Worm (Caenorhabditis elegans) whole organism, L2 larva: Measurements from ENCODE around the gene stg-1.

Source experiments
- C34F6.9 ChIP-seq: fragments of 150-350 bp; optimal IDR thresholded peaks from 2 replicates; lab custom pipeline; 2014; ENCODE audit warnings: missing biosample characterization, missing genetic modification characterization
- F13H6.1 ChIP-seq: sonication (generic microtip); optimal IDR thresholded peaks from 2 replicates; lab custom pipeline; 2016; ENCODE audit warnings: missing genetic modification characterization, missing compliant biosample characterization
- R02D3.7 ChIP-seq: fragments of 150-350 bp; optimal IDR thresholded peaks from 2 replicates; lab custom pipeline; 2014; ENCODE audit warnings: missing biosample characterization, missing genetic modification characterization
- ZK546.5 ChIP-seq: sonication (generic microtip); optimal IDR thresholded peaks from 2 replicates; lab custom pipeline; 2017; ENCODE audit warnings: missing biosample characterization, missing genetic modification characterization
- alr-1 ChIP-seq: fragments of 150-350 bp; optimal IDR thresholded peaks from 2 replicates; lab custom pipeline; 2014; ENCODE audit warnings: missing biosample characterization, missing genetic modification characterization
- aly-2 ChIP-seq: fragments of 150-350 bp; optimal IDR thresholded peaks from 2 replicates; lab custom pipeline; 2014; ENCODE audit warnings: missing biosample characterization, missing genetic modification characterization
- blmp-1 ChIP-seq: sonication (generic microtip); optimal IDR thresholded peaks from 2 replicates; lab custom pipeline; 2017; ENCODE audit warnings: missing genetic modification characterization, mild to moderate bottlenecking, missing compliant biosample characterization, antibody characterized with exemption, moderate library complexity; ENCODE audit not compliant: insufficient read depth
- ceh-16 ChIP-seq: fragments of 150-350 bp; optimal IDR thresholded peaks from 2 replicates; lab custom pipeline; 2014; ENCODE audit warnings: missing biosample characterization, missing genetic modification characterization
- crh-2 ChIP-seq: sonication (generic microtip); optimal IDR thresholded peaks from 2 replicates; lab custom pipeline; 2017; ENCODE audit warnings: missing biosample characterization, missing genetic modification characterization
- dmd-4 ChIP-seq: sonication (generic microtip); optimal IDR thresholded peaks from 2 replicates; lab custom pipeline; 2017; ENCODE audit warnings: missing biosample characterization, missing genetic modification characterization
- egl-27 ChIP-seq: sonication (generic microtip); optimal IDR thresholded peaks from 3 replicates; lab custom pipeline; 2017; ENCODE audit warnings: missing biosample characterization, missing genetic modification reagents, missing genetic modification characterization
- elt-1 ChIP-seq: fragments of 150-350 bp; optimal IDR thresholded peaks from 2 replicates; lab custom pipeline; 2014; ENCODE audit warnings: missing biosample characterization, missing genetic modification characterization
- elt-3 ChIP-seq: sonication (generic microtip); optimal IDR thresholded peaks from 2 replicates; lab custom pipeline; 2017; ENCODE audit warnings: missing biosample characterization, missing genetic modification characterization
- fos-1 ChIP-seq: fragments of 150-350 bp; optimal IDR thresholded peaks from 2 replicates; lab custom pipeline; 2014; ENCODE audit warnings: missing biosample characterization, missing genetic modification characterization
- gmeb-1 ChIP-seq: fragments of 150-350 bp; optimal IDR thresholded peaks from 2 replicates; lab custom pipeline; 2014; ENCODE audit warnings: missing biosample characterization, missing genetic modification characterization
- lin-13 ChIP-seq: fragments of 150-350 bp; optimal IDR thresholded peaks from 2 replicates; lab custom pipeline; 2014; ENCODE audit warnings: missing biosample characterization, missing genetic modification reagents, missing genetic modification characterization
- lin-39 ChIP-seq: fragments of 150-350 bp; optimal IDR thresholded peaks from 2 replicates; lab custom pipeline; 2014; ENCODE audit warnings: missing biosample characterization, missing genetic modification reagents, missing genetic modification characterization
- lsy-2 ChIP-seq, 2 experiments: fragments of 150-350 bp in 1 of 2; sonication (generic microtip) in 1 of 2; optimal IDR thresholded peaks; 2 replicates each; lab custom pipeline; 2014 to 2017; ENCODE audit warnings: missing biosample characterization in 2 of 2, missing genetic modification characterization in 2 of 2
- mbf-1 ChIP-seq: sonication (generic microtip); optimal IDR thresholded peaks from 2 replicates; lab custom pipeline; 2017; ENCODE audit warnings: missing biosample characterization, missing genetic modification characterization
- mdl-1 ChIP-seq, 2 experiments: fragments of 150-350 bp in 1 of 2; sonication (generic microtip) in 1 of 2; optimal IDR thresholded peaks; 2 replicates each; lab custom pipeline; 2017; ENCODE audit warnings: missing biosample characterization in 2 of 2, missing genetic modification characterization in 2 of 2
- nhr-10 ChIP-seq: sonication (generic microtip); optimal IDR thresholded peaks from 2 replicates; lab custom pipeline; 2017; ENCODE audit warnings: missing biosample characterization, missing genetic modification characterization
- nhr-11 ChIP-seq: fragments of 150-350 bp; optimal IDR thresholded peaks from 2 replicates; lab custom pipeline; 2014; ENCODE audit warnings: missing biosample characterization, missing genetic modification characterization
- nhr-12 ChIP-seq: fragments of 150-350 bp; optimal IDR thresholded peaks from 2 replicates; lab custom pipeline; 2014; ENCODE audit warnings: missing biosample characterization, missing genetic modification characterization
- nhr-129 ChIP-seq: fragments of 150-350 bp; optimal IDR thresholded peaks from 2 replicates; lab custom pipeline; 2014; ENCODE audit warnings: missing biosample characterization, missing genetic modification characterization
- nhr-21 ChIP-seq: fragments of 150-350 bp; optimal IDR thresholded peaks from 2 replicates; lab custom pipeline; 2014; ENCODE audit warnings: missing biosample characterization, missing genetic modification characterization
- nhr-237 ChIP-seq: fragments of 150-350 bp; optimal IDR thresholded peaks from 2 replicates; lab custom pipeline; 2014; ENCODE audit warnings: missing biosample characterization, missing genetic modification characterization
- nhr-6 ChIP-seq: fragments of 150-350 bp; optimal IDR thresholded peaks from 2 replicates; lab custom pipeline; 2014; ENCODE audit warnings: missing biosample characterization, missing genetic modification characterization
- nhr-77 ChIP-seq: fragments of 150-350 bp; optimal IDR thresholded peaks from 2 replicates; lab custom pipeline; 2014; ENCODE audit warnings: missing biosample characterization, missing genetic modification characterization
- peb-1 ChIP-seq: fragments of 150-350 bp; optimal IDR thresholded peaks from 2 replicates; lab custom pipeline; 2014; ENCODE audit warnings: missing biosample characterization, missing genetic modification characterization
- sma-3 ChIP-seq: sonication (generic microtip); optimal IDR thresholded peaks from 2 replicates; lab custom pipeline; 2016; ENCODE audit warnings: missing genetic modification reagents, missing genetic modification characterization, missing compliant biosample characterization
- sma-9 ChIP-seq, 2 experiments: fragments of 150-350 bp in 1 of 2; sonication (generic microtip) in 1 of 2; optimal IDR thresholded peaks; 2 replicates each; lab custom pipeline; 2014 to 2016; ENCODE audit warnings: missing genetic modification characterization in 2 of 2, mild to moderate bottlenecking in 1 of 2, missing biosample characterization in 1 of 2, missing compliant biosample characterization in 1 of 2, missing genetic modification reagents in 1 of 2, moderate library complexity in 1 of 2
- snpc-4 ChIP-seq: fragments of 150-350 bp; optimal IDR thresholded peaks from 2 replicates; lab custom pipeline; 2014; ENCODE audit warnings: missing biosample characterization, missing genetic modification characterization
- unc-55 ChIP-seq: fragments of 150-350 bp; sonication (generic microtip); optimal IDR thresholded peaks from 3 replicates; lab custom pipeline; 2014; ENCODE audit warnings: missing biosample characterization, missing genetic modification reagents, missing genetic modification characterization
- unc-62 ChIP-seq: fragments of 150-350 bp; optimal IDR thresholded peaks from 2 replicates; lab custom pipeline; 2014; ENCODE audit warnings: missing biosample characterization, missing genetic modification reagents, missing genetic modification characterization
- zag-1 ChIP-seq: fragments of 150-350 bp; optimal IDR thresholded peaks from 2 replicates; lab custom pipeline; 2014; ENCODE audit warnings: missing biosample characterization, missing genetic modification characterization
- ztf-1 ChIP-seq: fragments of 200-800 bp; sonication (Bioruptor generic); conservative IDR thresholded peaks from 2 replicates; pipeline ENCODE4 v1.3.6; 2022; ENCODE audit warnings: missing genetic modification characterization, missing compliant biosample characterization
- ztf-11 ChIP-seq: sonication (generic microtip); optimal IDR thresholded peaks from 2 replicates; lab custom pipeline; 2017; ENCODE audit warnings: missing biosample characterization, missing genetic modification characterization

stg-1 gene

ce11 chrII:10051485-10051884 lies 9.0 kb downstream of the stg-1 start:
- no peak for TF ChIP-seq elt-1
- TF ChIP-seq lin-13 (GFP tag; lab: Kevin White, UChicago): no peak
- TF ChIP-seq nhr-6 (tag; lab: Kevin White, UChicago): no peak
- no peak for TF ChIP-seq ztf-1 (GFP tag; lab: Robert Waterston, UW)
- no peak for TF ChIP-seq nhr-237 (tag; lab: Kevin White, UChicago)
- TF ChIP-seq nhr-21 (tag; lab: Kevin White, UChicago): no peak
- no peak for TF ChIP-seq unc-55
- no peak for TF ChIP-seq peb-1 (tag; lab: Kevin White, UChicago)
- TF ChIP-seq lin-39 (tag; lab: Kevin White, UChicago): no peak
- no peak for TF ChIP-seq mdl-1 (tag; optimal IDR thresholded peaks at IDR 0.05; lab: Kevin White, UChicago)
- TF ChIP-seq ZK546.5 (tag; lab: Kevin White, UChicago): no peak
- no peak for TF ChIP-seq zag-1 (tag; lab: Kevin White, UChicago)
- no peak for TF ChIP-seq R02D3.7 (tag; lab: Kevin White, UChicago)
- no peak for TF ChIP-seq aly-2 (tag; lab: Kevin White, UChicago)

- TF ChIP-seq nhr-11 (tag; lab: Kevin White, UChicago) (no peak), mdl-1 (tag; optimal IDR thresholded peaks at IDR 0.05; lab: Kevin White, UChicago) (no peak), ztf-11 (no peak), unc-55 (no peak), crh-2 (tag; lab: Kevin White, UChicago) (no peak), lsy-2 (tag; optimal IDR thresholded peaks at IDR 0.05; lab: Kevin White, UChicago) (no peak), dmd-4 (no peak), gmeb-1 (no peak), lin-13 (GFP tag; lab: Kevin White, UChicago) (no peak), fos-1 (tag; lab: Kevin White, UChicago) (no peak), elt-3 (no peak)
- TF ChIP-seq, all 48 proteins: peak for 0
Measured at ce11 chrII:10048568-10048967, 11.9 kb downstream of the stg-1 start, which contains the start of gene flp-4. TSS of gene flp-4 (plus strand) at chrII:10048868.

DNA sequence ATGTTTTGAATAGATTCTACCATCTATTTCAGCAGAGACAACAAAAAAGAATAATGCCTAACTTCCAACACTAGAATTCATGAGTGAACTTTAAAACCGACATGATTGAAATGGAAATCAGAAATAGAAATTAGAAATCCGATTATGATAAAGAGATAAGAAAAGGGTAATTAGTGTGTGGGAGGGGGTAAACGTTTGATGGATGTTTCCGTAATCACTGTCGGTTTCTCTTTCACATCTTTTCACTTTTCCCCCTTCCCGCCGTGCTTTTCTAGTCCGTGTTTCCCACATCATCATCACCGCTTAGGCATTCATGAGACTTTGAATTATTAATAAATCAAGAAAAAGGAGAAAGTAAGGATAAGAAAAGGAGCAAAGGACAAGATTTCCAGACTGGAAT lies 14.8 kb downstream of the stg-1 start:
- TF ChIP-seq R02D3.7 (tag; lab: Kevin White, UChicago) (no peak), ceh-16 (no peak), nhr-129 (tag; lab: Kevin White, UChicago) (no peak), F13H6.1 (no peak), dmd-4 (no peak), elt-1 (no peak), C34F6.9 (tag; lab: Kevin White, UChicago) (no peak), lin-39 (tag; lab: Kevin White, UChicago) (no peak), crh-2 (tag; lab: Kevin White, UChicago) (no peak)

DNA sequence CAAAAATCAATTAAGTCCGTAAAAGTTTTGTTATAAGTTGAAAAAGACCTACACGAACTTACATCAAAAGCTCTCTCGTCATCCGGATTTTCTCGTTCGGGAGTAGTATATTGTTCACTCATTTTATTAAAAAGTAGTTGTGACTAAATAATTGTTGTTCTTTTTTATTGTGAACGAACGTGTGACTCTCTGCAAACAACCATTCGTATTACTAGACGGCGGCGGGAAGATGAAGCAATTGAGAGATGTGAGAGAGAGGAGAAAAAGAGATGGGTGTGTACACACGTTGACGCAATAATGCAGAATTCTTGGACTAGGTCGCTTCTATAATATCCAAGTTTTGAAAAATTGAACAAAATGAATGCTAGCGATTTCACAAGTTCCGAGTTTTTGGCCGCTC lies 15.5 kb downstream of the stg-1 start, which contains the start of the genes F52H3.11 and bath-38:
Gene F52H3.11, minus strand, starts transcription at position 203 of the 400 bp plus-strand sequence.
Gene bath-38, minus strand, starts transcription at position 310 of the 400 bp plus-strand sequence.
- TF ChIP-seq lsy-2 (tag; optimal IDR thresholded peaks at IDR 0.05; lab: Kevin White, UChicago) (peak in 1 of 2 experiments; percentile 62), unc-62 (GFP tag; lab: Kevin White, UChicago) (no peak), C34F6.9 (tag; lab: Kevin White, UChicago) (peak; percentile 68), lin-13 (GFP tag; lab: Kevin White, UChicago) (peak; percentile 35), crh-2 (tag; lab: Kevin White, UChicago) (peak; percentile 31), gmeb-1 (no peak), nhr-129 (tag; lab: Kevin White, UChicago) (peak; percentile 71), unc-55 (peak; percentile 71), blmp-1 (tag; lab: Kevin White, UChicago) (no peak)

DNA sequence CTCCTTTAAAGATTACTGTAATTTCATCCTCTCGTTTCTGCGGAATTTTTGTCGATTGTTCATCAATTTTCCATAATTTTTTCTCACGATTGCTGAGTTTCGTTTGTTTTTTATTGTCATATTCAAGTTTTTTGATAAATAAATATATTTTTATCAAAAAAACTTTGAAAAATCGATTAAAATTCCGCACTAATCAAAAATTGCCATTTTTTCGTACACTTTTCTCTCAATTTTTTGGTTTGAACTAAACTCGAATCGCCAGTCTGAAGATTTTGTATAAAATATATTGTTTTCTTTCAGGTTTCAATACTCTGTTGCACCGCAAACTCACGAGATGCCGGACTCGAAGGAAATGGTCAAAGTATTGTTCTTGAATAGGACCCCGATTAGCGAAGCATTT lies 19.6 kb downstream of the stg-1 start, which contains the start of gene ogr-2:
Gene ogr-2, plus strand, starts transcription at position 301 of the 400 bp plus-strand sequence.
- TF ChIP-seq nhr-237 (tag; lab: Kevin White, UChicago) (no peak), ztf-11 (no peak), nhr-10 (tag; lab: Kevin White, UChicago) (no peak), F13H6.1 (no peak), egl-27 (tag; lab: Kevin White, UChicago) (no peak), ztf-1 (GFP tag; lab: Robert Waterston, UW) (no peak), mbf-1 (tag; lab: Kevin White, UChicago) (no peak), mdl-1 (tag; optimal IDR thresholded peaks at IDR 0.05; lab: Kevin White, UChicago) (no peak), sma-3 (GFP tag; lab: Kevin White, UChicago) (no peak), sma-9 (GFP tag; optimal IDR thresholded peaks at IDR 0.05; lab: Kevin White, UChicago) (no peak), sma-9 (tag; optimal IDR thresholded peaks at IDR 0.05; lab: Kevin White, UChicago) (no peak), alr-1 (tag; lab: Kevin White, UChicago) (no peak), nhr-77 (tag; lab: Kevin White, UChicago) (no peak), unc-62 (GFP tag; lab: Kevin White, UChicago) (no peak), R02D3.7 (tag; lab: Kevin White, UChicago) (no peak), nhr-11 (tag; lab: Kevin White, UChicago) (no peak), lin-39 (tag; lab: Kevin White, UChicago) (no peak), snpc-4 (tag; lab: Kevin White, UChicago) (no peak), nhr-12 (tag; lab: Kevin White, UChicago) (no peak), peb-1 (tag; lab: Kevin White, UChicago) (no peak)
